Worm (Caenorhabditis elegans) whole organism, early embryonic: ENCODE measurements around the gene srd-51.
A peak's percentile ranks its signal among the peaks of the same experiment; 100 is the strongest.

ENCODE experiments used
- F13C5.2 ChIP-seq: sonication (generic microtip); optimal IDR thresholded peaks from 2 replicates; lab custom pipeline; 2017; ENCODE audit warnings: mild to moderate bottlenecking, missing genetic modification characterization, inconsistent platforms, missing compliant biosample characterization
- ama-1 ChIP-seq: fragments of 150-350 bp; optimal IDR thresholded peaks from 2 replicates; lab custom pipeline; 2014
- tbx-11 ChIP-seq: fragments of 200-800 bp; sonication (Bioruptor generic); IDR thresholded peaks from 2 replicates; pipeline ENCODE4 v1.3.6; 2022; ENCODE audit warnings: missing genetic modification characterization, missing compliant biosample characterization

DNA sequence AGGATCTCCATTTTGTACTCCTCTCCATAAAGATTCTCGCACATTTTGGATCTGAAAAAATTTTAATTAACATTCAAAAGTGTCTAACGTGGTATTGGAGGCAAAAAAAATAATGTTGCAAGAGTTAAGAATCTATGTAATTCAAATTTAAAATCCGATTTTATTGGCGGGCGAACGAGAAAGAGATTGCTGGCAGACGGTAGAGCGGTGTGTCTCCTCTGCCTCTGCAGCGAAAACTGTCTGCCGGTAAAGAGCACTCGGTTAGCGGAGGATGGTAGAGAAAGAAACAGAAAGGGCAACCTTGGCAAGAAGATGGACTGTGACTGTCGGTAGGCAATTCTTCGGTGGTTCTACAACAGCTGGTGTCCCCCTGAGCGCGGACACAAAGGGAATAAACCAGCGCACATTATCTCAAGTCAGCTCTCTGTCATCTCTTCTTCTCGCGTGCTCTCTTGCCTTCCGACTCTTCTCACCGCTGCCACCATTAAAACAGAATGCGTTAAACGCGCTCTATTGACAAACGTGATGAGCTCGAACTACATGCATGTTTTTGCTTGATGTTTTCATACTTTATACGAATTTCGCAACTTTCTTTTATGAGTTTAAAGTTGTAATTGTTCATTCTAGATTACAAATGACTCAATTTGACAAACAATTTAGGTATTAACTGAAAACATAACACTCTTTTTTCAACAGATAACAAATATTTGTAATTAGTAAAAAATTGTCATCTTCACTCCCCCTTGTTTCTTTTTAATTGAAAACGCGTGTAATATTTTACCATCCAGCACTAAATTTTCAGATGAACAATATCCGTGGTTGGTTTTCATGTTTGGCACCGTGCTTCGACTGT lies 34.4 kb upstream of the srd-51 start, which contains the start of the genes cdk-4 and F18H3.1:
- no peak for TF ChIP-seq ama-1 (lab: Kevin White, UChicago)
- TF ChIP-seq F13C5.2 (tag; lab: Kevin White, UChicago) = peak; percentile 43
- no peak for TF ChIP-seq tbx-11 (GFP tag; lab: Robert Waterston, UW)
